Worm (Caenorhabditis elegans) whole organism, L4 larva: ENCODE measurements around the gene ing-3.

Source experiments
- F10B5.3 ChIP-seq: sonication (generic microtip); optimal IDR thresholded peaks from 2 replicates; lab custom pipeline; 2016; ENCODE audit warnings: mild to moderate bottlenecking, missing genetic modification characterization, missing compliant biosample characterization
- F44E2.7 ChIP-seq: fragments of 200-800 bp; sonication (Bioruptor generic); IDR thresholded peaks from 2 replicates; pipeline ENCODE4 v2.1.2; 2022; ENCODE audit warnings: missing genetic modification characterization, missing compliant biosample characterization
- R02D3.7 ChIP-seq: fragments of 150-350 bp; sonication (generic microtip); optimal IDR thresholded peaks from 3 replicates; lab custom pipeline; 2014; ENCODE audit warnings: missing biosample characterization, missing genetic modification characterization
- T26A8.4 ChIP-seq: fragments of 200-800 bp; sonication (Bioruptor generic); IDR thresholded peaks from 2 replicates; pipeline ENCODE4 v1.3.6; 2022; ENCODE audit warnings: missing genetic modification characterization, missing compliant biosample characterization
- Y105C5A.15 ChIP-seq: fragments of 200-800 bp; sonication (Bioruptor generic); IDR thresholded peaks from 2 replicates; pipeline ENCODE4 v1.3.6; 2022; ENCODE audit warnings: missing genetic modification characterization, missing compliant biosample characterization
- Y75B8A.6 ChIP-seq: fragments of 200-800 bp; sonication (Bioruptor generic); IDR thresholded peaks from 2 replicates; pipeline ENCODE4 v1.3.6; 2022; ENCODE audit warnings: missing genetic modification reagents, missing genetic modification characterization, missing compliant biosample characterization
- ZK337.2 ChIP-seq: fragments of 200-800 bp; sonication (Bioruptor generic); IDR thresholded peaks from 2 replicates; pipeline ENCODE4 v1.3.6; 2022; ENCODE audit warnings: missing genetic modification reagents, missing genetic modification characterization, missing compliant biosample characterization
- ZK546.5 ChIP-seq, 2 experiments: sonication (generic microtip); optimal IDR thresholded peaks; 2 replicates each; lab custom pipeline; 2017; ENCODE audit warnings: missing biosample characterization in 2 of 2, missing genetic modification characterization in 2 of 2
- aha-1 ChIP-seq: fragments of 150-350 bp; peaks from one replicate; lab custom pipeline; 2014; ENCODE audit warnings: missing biosample characterization, missing genetic modification characterization
- ama-1 ChIP-seq: fragments of 150-350 bp; optimal IDR thresholded peaks from 2 replicates; lab custom pipeline; 2014; ENCODE audit warnings: inconsistent platforms, mixed read lengths
- arid-1 ChIP-seq: fragments of 200-800 bp; sonication (Bioruptor generic); conservative IDR thresholded peaks from 2 replicates; pipeline ENCODE4 v1.3.6; 2022; ENCODE audit warnings: missing genetic modification reagents, missing genetic modification characterization, missing compliant biosample characterization
- ceh-28 ChIP-seq: fragments of 150-350 bp; optimal IDR thresholded peaks from 2 replicates; lab custom pipeline; 2014; ENCODE audit warnings: missing biosample characterization, missing genetic modification reagents, missing genetic modification characterization
- ceh-62 ChIP-seq: sonication (generic microtip); optimal IDR thresholded peaks from 2 replicates; lab custom pipeline; 2017; ENCODE audit warnings: missing biosample characterization, missing genetic modification characterization
- ces-1 ChIP-seq: fragments of 150-350 bp; sonication (generic microtip); optimal IDR thresholded peaks from 4 replicates; lab custom pipeline; 2014; ENCODE audit warnings: missing biosample characterization, missing genetic modification reagents, missing genetic modification characterization
- cey-2 ChIP-seq: sonication (generic microtip); optimal IDR thresholded peaks from 3 replicates; lab custom pipeline; 2017; ENCODE audit warnings: missing genetic modification characterization, mild to moderate bottlenecking, missing compliant biosample characterization, antibody characterized with exemption, borderline replicate concordance; ENCODE audit not compliant: insufficient read depth
- daf-12 ChIP-seq: fragments of 150-350 bp; optimal IDR thresholded peaks from 2 replicates; lab custom pipeline; 2014; ENCODE audit warnings: missing biosample characterization, missing genetic modification reagents, missing genetic modification characterization
- duxl-1 ChIP-seq: sonication (generic microtip); optimal IDR thresholded peaks from 2 replicates; lab custom pipeline; 2016; ENCODE audit warnings: mild to moderate bottlenecking, missing genetic modification characterization, moderate library complexity, missing compliant biosample characterization; ENCODE audit not compliant: poor library complexity
- egl-27 ChIP-seq: sonication (generic microtip); optimal IDR thresholded peaks from 3 replicates; lab custom pipeline; 2017; ENCODE audit warnings: missing biosample characterization, missing genetic modification reagents, missing genetic modification characterization
- egl-43 ChIP-seq: fragments of 200-800 bp; sonication (Bioruptor generic); IDR thresholded peaks from 2 replicates; pipeline ENCODE4 v1.3.6; 2022; ENCODE audit warnings: missing genetic modification reagents, missing genetic modification characterization, missing compliant biosample characterization
- gei-8 ChIP-seq: fragments of 200-800 bp; sonication (Bioruptor generic); optimal IDR thresholded peaks from 2 replicates; lab custom pipeline; 2018; ENCODE audit warnings: mild to moderate bottlenecking, missing genetic modification characterization, missing compliant biosample characterization
- hif-1 ChIP-seq, 2 experiments: sonication (generic microtip); optimal IDR thresholded peaks; 2 replicates each; lab custom pipeline; 2016 to 2017; ENCODE audit warnings: missing compliant biosample characterization in 2 of 2, missing genetic modification characterization in 2 of 2, missing genetic modification reagents in 2 of 2, missing genotype in 2 of 2, mild to moderate bottlenecking in 1 of 2
- hmg-1.1 ChIP-seq: fragments of 200-800 bp; sonication (Bioruptor generic); IDR thresholded peaks from 2 replicates; pipeline ENCODE4 v1.3.6; 2022; ENCODE audit warnings: missing genetic modification reagents, missing genetic modification characterization, missing compliant biosample characterization
- jun-1 ChIP-seq: fragments of 150-350 bp; optimal IDR thresholded peaks from 2 replicates; lab custom pipeline; 2014; ENCODE audit warnings: missing biosample characterization, missing genetic modification reagents, missing genetic modification characterization
- lim-7 ChIP-seq: fragments of 200-800 bp; sonication (Bioruptor generic); IDR thresholded peaks from 2 replicates; pipeline ENCODE4 v1.3.6; 2022; ENCODE audit warnings: missing genetic modification characterization, missing compliant biosample characterization
- lin-13 ChIP-seq: fragments of 150-350 bp; optimal IDR thresholded peaks from 2 replicates; lab custom pipeline; 2014; ENCODE audit warnings: missing biosample characterization, missing genetic modification reagents, missing genetic modification characterization
- lin-38 ChIP-seq: fragments of 200-800 bp; sonication (Bioruptor generic); IDR thresholded peaks from 2 replicates; pipeline ENCODE4 v1.3.6; 2022; ENCODE audit warnings: missing genetic modification reagents, missing genetic modification characterization, missing compliant biosample characterization
- lin-39 ChIP-seq: fragments of 150-350 bp; optimal IDR thresholded peaks from 2 replicates; lab custom pipeline; 2014; ENCODE audit warnings: missing biosample characterization, missing genetic modification reagents, missing genetic modification characterization
- mxl-2 ChIP-seq: fragments of 200-800 bp; sonication (Bioruptor generic); conservative IDR thresholded peaks from 2 replicates; pipeline ENCODE4 v1.3.6; 2022; ENCODE audit warnings: missing genetic modification reagents, missing genetic modification characterization, missing compliant biosample characterization
- nhr-25 ChIP-seq: sonication (generic microtip); optimal IDR thresholded peaks from 2 replicates; lab custom pipeline; 2017; ENCODE audit warnings: missing genetic modification characterization, mild to moderate bottlenecking, missing compliant biosample characterization, antibody characterized with exemption, moderate library complexity, borderline replicate concordance; ENCODE audit not compliant: insufficient read depth
- nhr-41 ChIP-seq: fragments of 200-800 bp; sonication (Bioruptor generic); IDR thresholded peaks from 2 replicates; pipeline ENCODE4 v1.3.6; 2022; ENCODE audit warnings: missing genetic modification reagents, missing genetic modification characterization, missing compliant biosample characterization
- nhr-48 ChIP-seq: sonication (generic microtip); optimal IDR thresholded peaks from 2 replicates; lab custom pipeline; 2016; ENCODE audit warnings: mild to moderate bottlenecking, missing genetic modification characterization, missing compliant biosample characterization
- php-3 ChIP-seq: fragments of 200-800 bp; sonication (Bioruptor generic); IDR thresholded peaks from 2 replicates; pipeline ENCODE4 v1.3.6; 2022; ENCODE audit warnings: missing genetic modification reagents, missing genetic modification characterization, missing compliant biosample characterization
- rbr-2 ChIP-seq: sonication (generic microtip); optimal IDR thresholded peaks from 2 replicates; lab custom pipeline; 2016; ENCODE audit warnings: missing genotype, missing genetic modification characterization, missing compliant biosample characterization
- sdz-12 ChIP-seq: fragments of 200-800 bp; sonication (Bioruptor generic); optimal IDR thresholded peaks from 2 replicates; lab custom pipeline; 2018; ENCODE audit warnings: mild to moderate bottlenecking, missing genetic modification characterization, missing compliant biosample characterization
- set-16 ChIP-seq: fragments of 200-800 bp; sonication (Bioruptor generic); IDR thresholded peaks from 2 replicates; pipeline ENCODE4 v1.3.6; 2022; ENCODE audit warnings: missing genetic modification reagents, missing genetic modification characterization, missing compliant biosample characterization
- skn-1 ChIP-seq: fragments of 150-350 bp; optimal IDR thresholded peaks from 2 replicates; lab custom pipeline; 2014; ENCODE audit warnings: missing biosample characterization, missing genetic modification characterization
- snpc-1.2 ChIP-seq: fragments of 200-800 bp; sonication (Bioruptor generic); IDR thresholded peaks from 2 replicates; pipeline ENCODE4 v1.3.6; 2022; ENCODE audit warnings: missing genetic modification reagents, missing genetic modification characterization, missing compliant biosample characterization
- snpc-4 ChIP-seq: fragments of 150-350 bp; optimal IDR thresholded peaks from 2 replicates; lab custom pipeline; 2014; ENCODE audit warnings: missing biosample characterization, missing genetic modification characterization
- unc-62 ChIP-seq, 3 experiments: fragments of 150-350 bp in 1 of 3; sonication (generic microtip); optimal IDR thresholded peaks in 2 of 3; peaks in 1 of 3; 1 replicate in 1 of 3; 2 replicates in 2 of 3; lab custom pipeline; 2014 to 2017; ENCODE audit warnings: missing biosample characterization in 3 of 3, missing genetic modification characterization in 3 of 3, missing genetic modification reagents in 3 of 3, missing genotype in 1 of 3
- vab-7 ChIP-seq: fragments of 200-800 bp; sonication (Bioruptor generic); IDR thresholded peaks from 2 replicates; pipeline ENCODE4 v1.3.6; 2022; ENCODE audit warnings: missing genetic modification reagents, missing genetic modification characterization, missing compliant biosample characterization
- zag-1 ChIP-seq: fragments of 150-350 bp; optimal IDR thresholded peaks from 2 replicates; lab custom pipeline; 2014; ENCODE audit warnings: missing biosample characterization, missing genetic modification characterization
- zip-11 ChIP-seq: fragments of 200-800 bp; sonication (Bioruptor generic); IDR thresholded peaks from 2 replicates; pipeline ENCODE4 v1.3.6; 2022; ENCODE audit warnings: missing genetic modification characterization, missing compliant biosample characterization

ing-3 gene

DNA sequence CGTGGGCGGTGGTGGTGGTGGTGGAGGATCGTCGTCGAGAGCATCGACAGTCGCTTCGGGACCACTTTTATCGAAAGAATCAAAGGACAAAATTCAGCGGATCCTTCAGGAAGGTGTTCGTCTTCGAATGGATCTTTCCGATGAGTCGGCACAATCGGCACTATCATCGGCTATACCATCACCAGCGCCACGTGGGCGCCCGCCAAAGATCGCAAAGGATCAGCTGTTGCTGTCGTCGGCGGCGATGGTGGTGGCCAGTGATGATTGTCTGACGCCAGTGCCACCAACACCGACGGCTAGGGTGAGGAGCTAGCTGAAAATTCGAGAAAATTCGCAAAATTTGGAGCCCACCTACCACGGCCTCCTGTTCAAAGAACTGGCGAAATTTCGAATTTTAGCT, 2.2 kb downstream of the ing-3 start:
- TF ChIP-seq set-16 (GFP tag; lab: Robert Waterston, UW): peak; percentile 64
- 0 out of 2 replicates have a peak, but pooled peaks have one; percentile 61 for TF ChIP-seq egl-43
- peak; percentile 88 for TF ChIP-seq aha-1 (tag; lab: Kevin White, UChicago)
- no peak for TF ChIP-seq F10B5.3

DNA sequence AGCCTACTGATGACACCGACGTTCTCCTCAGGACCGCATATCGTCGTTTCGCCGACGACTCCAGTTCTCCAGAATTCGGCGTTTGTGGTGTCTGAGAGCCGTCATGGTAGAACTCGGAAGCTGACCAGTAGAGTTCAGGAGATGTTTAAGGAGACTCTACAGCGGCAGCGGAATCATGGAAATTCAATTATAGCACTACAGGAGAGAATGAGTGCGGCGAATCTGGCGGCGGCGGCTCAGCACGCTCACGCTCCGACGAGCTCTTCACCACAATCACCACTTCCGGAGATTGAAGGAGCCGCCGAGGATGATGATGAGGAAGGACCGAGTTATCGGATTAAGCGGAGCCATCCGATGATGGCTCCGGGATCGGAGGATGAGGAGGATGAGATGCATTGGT, 3.8 kb downstream of the ing-3 start:
- no peak for TF ChIP-seq arid-1 (GFP tag; lab: Robert Waterston, UW)
- TF ChIP-seq set-16 (GFP tag; lab: Robert Waterston, UW): peak; percentile 79

DNA sequence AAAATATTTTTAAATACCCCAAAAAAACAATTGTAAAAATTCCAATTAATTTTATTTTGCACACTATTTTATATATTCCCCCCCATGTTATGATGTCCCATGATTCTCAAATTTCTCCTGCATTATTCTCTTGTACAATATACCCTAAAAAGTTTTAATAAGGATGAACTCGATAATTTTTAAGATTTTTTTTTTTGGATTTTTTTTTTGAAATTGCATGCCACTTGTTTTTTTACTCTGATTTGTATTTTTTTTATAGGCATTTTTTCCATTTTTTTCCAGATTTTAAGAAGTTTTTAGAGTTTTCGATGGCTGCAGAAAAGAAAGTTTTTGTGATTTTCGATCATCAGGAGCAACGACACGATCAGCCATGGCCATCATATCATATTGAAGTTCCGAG, 6.6 kb downstream of the ing-3 start, which contains the start of gene hda-10:
Gene hda-10, plus strand, starts transcription at position 301 of the 400 bp plus-strand sequence.
- TF ChIP-seq ZK546.5 (tag; optimal IDR thresholded peaks at IDR 0.05; lab: Kevin White, UChicago) (no peak), F44E2.7 (GFP tag; lab: Robert Waterston, UW) (no peak), unc-62 (GFP tag; optimal IDR thresholded peaks at IDR 0.05 in 1 of 2; lab: Kevin White, UChicago) (peak in 1 of 2 experiments; percentile 77), unc-62 (tag; optimal IDR thresholded peaks at IDR 0.05; lab: Kevin White, UChicago) (no peak)

DNA sequence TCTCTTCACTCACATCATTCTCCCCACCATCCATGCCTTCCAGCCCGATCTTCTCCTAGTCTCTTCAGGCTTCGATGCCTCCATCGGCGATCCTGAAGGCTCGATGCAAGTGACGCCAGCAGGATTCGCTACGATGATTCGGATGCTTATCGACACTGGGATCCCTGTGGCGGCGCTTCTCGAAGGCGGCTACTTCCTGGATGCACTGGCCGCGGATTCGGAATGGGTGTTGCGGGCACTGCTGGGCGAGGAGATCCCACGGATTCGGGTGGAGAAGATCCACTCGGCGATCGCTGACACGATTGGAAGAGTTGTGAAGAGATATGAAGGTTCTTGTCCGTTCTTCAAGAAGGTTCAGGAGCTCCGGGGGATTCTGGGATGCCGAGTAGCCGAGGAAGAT, 10.6 kb downstream of the ing-3 start:
- TF ChIP-seq lin-38 (GFP tag; lab: Robert Waterston, UW) (no peak), ceh-62 (tag; lab: Kevin White, UChicago) (no peak), set-16 (GFP tag; lab: Robert Waterston, UW) (peak; percentile 90), lin-13 (GFP tag; lab: Kevin White, UChicago) (no peak)

DNA sequence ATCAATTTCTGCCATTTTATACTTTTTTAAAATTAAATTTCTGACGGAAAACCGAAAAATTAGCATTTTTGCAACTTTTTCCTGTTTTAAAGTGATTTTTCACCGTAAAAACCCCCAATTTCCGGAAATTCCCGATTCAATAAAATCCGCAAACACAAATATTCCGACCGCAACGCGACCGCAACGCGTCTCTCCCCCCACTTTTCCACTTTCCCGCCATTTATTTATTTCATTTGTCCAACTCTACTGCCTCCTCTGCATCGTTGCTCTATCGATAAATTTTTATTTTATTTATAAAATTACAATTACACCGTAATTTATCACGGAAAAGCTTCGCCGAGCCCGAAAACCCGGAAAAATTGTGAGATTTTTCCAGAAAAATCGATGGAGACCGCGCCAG, 12.4 kb downstream of the ing-3 start, which contains the start of gene mcd-1:
Gene mcd-1, plus strand, starts transcription at position 267 of the 400 bp plus-strand sequence.
- TF ChIP-seq hmg-1.1 (GFP tag; lab: Robert Waterston, UW) (peak; percentile 51; the same call in 1 of the 2 replicates), lim-7 (GFP tag; lab: Robert Waterston, UW) (no peak), ama-1 (no peak), hif-1 (tag; optimal IDR thresholded peaks at IDR 0.05; lab: Kevin White, UChicago) (peak in 1 of 2 experiments; percentile 42), lin-13 (GFP tag; lab: Kevin White, UChicago) (peak; percentile 16), mxl-2 (no peak), F10B5.3 (no peak), ceh-28 (tag; lab: Kevin White, UChicago) (no peak), daf-12 (tag; lab: Kevin White, UChicago) (no peak), php-3 (GFP tag; lab: Robert Waterston, UW) (no peak), snpc-4 (tag; lab: Kevin White, UChicago) (no peak), Y105C5A.15 (GFP tag; lab: Robert Waterston, UW) (no peak), ZK337.2 (GFP tag; lab: Robert Waterston, UW) (no peak), egl-27 (tag; lab: Kevin White, UChicago) (no peak), unc-62 (GFP tag; optimal IDR thresholded peaks at IDR 0.05 in 1 of 2; lab: Kevin White, UChicago) (peak in 1 of 2 experiments; percentile 21), unc-62 (tag; optimal IDR thresholded peaks at IDR 0.05; lab: Kevin White, UChicago) (no peak), gei-8 (no peak), nhr-25 (tag; lab: Kevin White, UChicago) (no peak), sdz-12 (GFP tag; lab: Kevin White, UChicago) (no peak), skn-1 (no peak), zag-1 (tag; lab: Kevin White, UChicago) (no peak), zip-11 (GFP tag; lab: Robert Waterston, UW) (no peak), Y75B8A.6 (GFP tag; lab: Robert Waterston, UW) (no peak), vab-7 (GFP tag; lab: Robert Waterston, UW) (no peak), nhr-41 (GFP tag; lab: Robert Waterston, UW) (no peak), R02D3.7 (tag; lab: Kevin White, UChicago) (no peak), lin-39 (tag; lab: Kevin White, UChicago) (no peak), jun-1 (tag; lab: Kevin White, UChicago) (no peak), duxl-1 (tag; lab: Kevin White, UChicago) (no peak), snpc-1.2 (GFP tag; lab: Robert Waterston, UW) (no peak), rbr-2 (tag; lab: Kevin White, UChicago) (peak; percentile 61), T26A8.4 (GFP tag; lab: Robert Waterston, UW) (no peak), cey-2 (tag; lab: Kevin White, UChicago) (no peak), nhr-48 (tag; lab: Kevin White, UChicago) (no peak), ces-1 (no peak)
